Worm (Caenorhabditis elegans) whole organism, late embryonic: ENCODE measurements around the gene R02F11.9.

Experiments used
- eyg-1 ChIP-seq: sonication (generic microtip); optimal IDR thresholded peaks from 2 replicates; lab custom pipeline; 2016; ENCODE audit warnings: missing genotype, missing genetic modification characterization, missing compliant biosample characterization
- fkh-10 ChIP-seq: fragments of 150-350 bp; optimal IDR thresholded peaks from 2 replicates; lab custom pipeline; 2014; ENCODE audit warnings: missing biosample characterization, missing genetic modification reagents, missing genetic modification characterization
- gmeb-2 ChIP-seq: sonication (generic microtip); optimal IDR thresholded peaks from 2 replicates; lab custom pipeline; 2016; ENCODE audit warnings: missing genetic modification characterization, inconsistent platforms, missing compliant biosample characterization
- odd-2 ChIP-seq: sonication (generic microtip); optimal IDR thresholded peaks from 2 replicates; lab custom pipeline; 2017; ENCODE audit warnings: antibody characterized with exemption, mild to moderate bottlenecking, missing genetic modification characterization, missing compliant biosample characterization
- rnt-1 ChIP-seq: sonication (generic microtip); optimal IDR thresholded peaks from 2 replicates; lab custom pipeline; 2016; ENCODE audit warnings: missing genetic modification characterization, missing compliant biosample characterization

DNA sequence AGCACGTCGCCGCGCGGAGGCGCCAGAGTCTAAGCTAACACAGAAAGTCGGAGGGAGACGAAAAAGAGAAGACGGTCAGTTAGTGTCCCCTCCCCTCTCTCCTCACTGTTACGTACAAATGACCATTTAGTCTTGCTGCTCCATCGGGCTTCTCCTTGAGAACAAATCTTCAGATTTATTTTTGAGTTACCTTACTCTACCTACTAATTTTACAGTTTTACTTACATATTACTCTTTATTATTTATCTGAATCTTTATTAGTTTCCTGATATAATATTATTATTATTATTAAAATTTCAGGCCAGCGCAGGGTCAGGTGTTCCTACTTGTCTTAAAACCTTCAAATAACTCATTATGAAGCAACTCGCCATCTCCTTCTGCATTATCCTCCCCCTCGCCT, 13.5 kb downstream of the R02F11.9 start, which contains the start of gene R02F11.1:
- TF ChIP-seq gmeb-2 (tag; lab: Kevin White, UChicago) (no peak), rnt-1 (tag; lab: Kevin White, UChicago) (no peak), odd-2 (tag; lab: Kevin White, UChicago) (no peak), fkh-10 (GFP tag; lab: Kevin White, UChicago) (no peak), eyg-1 (tag; lab: Kevin White, UChicago) (no peak)
